In the genomic region with DNA sequence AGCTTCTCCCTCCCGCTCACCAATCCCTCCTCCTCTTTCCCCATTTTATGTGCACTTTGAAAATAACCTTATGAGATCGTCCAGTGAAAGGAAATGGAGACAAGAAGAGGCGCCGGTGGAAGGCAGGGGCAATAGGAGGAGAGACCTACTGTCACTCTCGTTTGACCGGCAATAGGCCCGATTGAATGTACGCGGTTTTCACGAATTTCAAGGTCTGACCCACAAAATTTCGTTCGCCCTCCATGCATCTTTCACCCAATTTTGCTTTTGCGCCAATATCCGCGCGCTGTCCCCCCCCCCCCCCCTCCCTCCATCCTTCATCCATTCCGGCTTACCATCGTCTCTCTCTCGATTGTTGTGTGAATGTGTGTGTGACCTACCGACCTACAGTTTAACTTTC, we compare ENCODE assay signal across 8 worm cellular contexts.
TF ChIP-seq lines count a peak whose summit lies in the region.

No protein-coding gene starts in this region.

TF ChIP-seq in whole organism, L1 larva, 84 proteins besides CTCF, POLR2A, EP300 and RAD21 (continues in another document):
- TF ChIP-seq elt-2 (tag; optimal IDR thresholded peaks at IDR 0.05; lab: Kevin White, UChicago): no peak
- no peak for TF ChIP-seq ztf-4 (tag; optimal IDR thresholded peaks at IDR 0.05; lab: Kevin White, UChicago)
- TF ChIP-seq lin-39 (tag; optimal IDR thresholded peaks at IDR 0.05; lab: Kevin White, UChicago): no peak
- TF ChIP-seq nhr-85 (tag; lab: Kevin White, UChicago): peak; percentile 29
- TF ChIP-seq dsc-1 (tag; optimal IDR thresholded peaks at IDR 0.05; lab: Kevin White, UChicago): no peak
- no peak for TF ChIP-seq pax-3 (tag; optimal IDR thresholded peaks at IDR 0.05; lab: Kevin White, UChicago)
- no peak for TF ChIP-seq alr-1 (tag; optimal IDR thresholded peaks at IDR 0.05; lab: Kevin White, UChicago; ENCODE audit: borderline replicate concordance)
- TF ChIP-seq blmp-1 (tag; optimal IDR thresholded peaks at IDR 0.05; lab: Kevin White, UChicago): peak; percentile 84
- TF ChIP-seq nhr-19 (GFP tag; conservative IDR thresholded peaks at IDR 0.05; lab: Robert Waterston, UW): no peak
- TF ChIP-seq lin-13 (GFP tag; optimal IDR thresholded peaks at IDR 0.05; lab: Kevin White, UChicago): no peak
- no peak for TF ChIP-seq sup-37 (GFP tag; optimal IDR thresholded peaks at IDR 0.05; lab: Kevin White, UChicago)

TF ChIP-seq in whole organism, L2 larva, 48 proteins besides CTCF, POLR2A, EP300 and RAD21:
- TF ChIP-seq nhr-237 (tag; optimal IDR thresholded peaks at IDR 0.05; lab: Kevin White, UChicago) (no peak), fos-1 (tag; optimal IDR thresholded peaks at IDR 0.05; lab: Kevin White, UChicago) (no peak), ceh-82 (tag; optimal IDR thresholded peaks at IDR 0.05; lab: Kevin White, UChicago) (no peak), snpc-4 (tag; optimal IDR thresholded peaks at IDR 0.05; lab: Kevin White, UChicago) (no peak), blmp-1 (tag; optimal IDR thresholded peaks at IDR 0.05; lab: Kevin White, UChicago; ENCODE audit: insufficient read depth) (peak; percentile 51)

TF ChIP-seq in whole organism, L3 larva, 47 proteins besides CTCF, POLR2A, EP300 and RAD21:
- peak; percentile 77 for TF ChIP-seq nhr-23 (tag; optimal IDR thresholded peaks at IDR 0.05; lab: Kevin White, UChicago)
- TF ChIP-seq ama-1 (optimal IDR thresholded peaks at IDR 0.05; lab: Kevin White, UChicago): no peak
- TF ChIP-seq R02D3.7 (tag; optimal IDR thresholded peaks at IDR 0.05; lab: Kevin White, UChicago): no peak
- TF ChIP-seq tbx-2 (tag; optimal IDR thresholded peaks at IDR 0.05; lab: Kevin White, UChicago): no peak
- peak; percentile 4 for TF ChIP-seq nhr-25 (tag; optimal IDR thresholded peaks at IDR 0.05; lab: Kevin White, UChicago)
- TF ChIP-seq nhr-11 (tag; optimal IDR thresholded peaks at IDR 0.05; lab: Kevin White, UChicago): no peak
- no peak for TF ChIP-seq ceh-28 (tag; optimal IDR thresholded peaks at IDR 0.05; lab: Kevin White, UChicago)
TF ChIP-seq in whole organism, L3 larva: peak in this region for 2.

TF ChIP-seq in whole organism, L4 larva, 104 proteins besides CTCF, POLR2A, EP300 and RAD21:
- TF ChIP-seq aha-1 (tag; lab: Kevin White, UChicago) (peak; percentile 2), F26F4.8 (GFP tag; conservative IDR thresholded peaks at IDR 0.05; lab: Robert Waterston, UW) (no peak), Y5F2A.4 (GFP tag; optimal IDR thresholded peaks at IDR 0.05; lab: Kevin White, UChicago) (no peak), nhr-11 (tag; optimal IDR thresholded peaks at IDR 0.05; lab: Kevin White, UChicago) (no peak), T26A8.4 (GFP tag; IDR thresholded peaks at IDR 0.05; lab: Robert Waterston, UW) (no peak), set-16 (GFP tag; IDR thresholded peaks at IDR 0.05; lab: Robert Waterston, UW) (peak; percentile 24; the same call in 1 of the 2 replicates), unc-62 (GFP tag; optimal IDR thresholded peaks at IDR 0.05 in 1 of 2; lab: Kevin White, UChicago) (peak in 1 of 2 experiments; percentile 66), unc-62 (tag; optimal IDR thresholded peaks at IDR 0.05; lab: Kevin White, UChicago) (no peak), nhr-42 (GFP tag; IDR thresholded peaks at IDR 0.05; lab: Robert Waterston, UW) (no peak), saeg-2 (GFP tag; IDR thresholded peaks at IDR 0.05; lab: Robert Waterston, UW) (no peak), fkh-10 (GFP tag; optimal IDR thresholded peaks at IDR 0.05; lab: Kevin White, UChicago) (no peak)

TF ChIP-seq in whole organism, early embryonic, 17 proteins besides CTCF, POLR2A, EP300 and RAD21:
- TF ChIP-seq tra-4 (tag; optimal IDR thresholded peaks at IDR 0.05; lab: Kevin White, UChicago): no peak
- TF ChIP-seq hmg-4 (GFP tag; optimal IDR thresholded peaks at IDR 0.05; lab: Kevin White, UChicago): peak; percentile 3
- TF ChIP-seq aly-1 (tag; optimal IDR thresholded peaks at IDR 0.05; lab: Kevin White, UChicago): no peak
- no peak for TF ChIP-seq pes-1 (GFP tag; IDR thresholded peaks at IDR 0.05; lab: Robert Waterston, UW)
- no peak for TF ChIP-seq ceh-13 (GFP tag; optimal IDR thresholded peaks at IDR 0.05; lab: Kevin White, UChicago)
TF ChIP-seq in whole organism, early embryonic: peak in this region for 1.

TF ChIP-seq in whole organism, late embryonic, 69 proteins besides CTCF, POLR2A, EP300 and RAD21:
- TF ChIP-seq dmd-4 (tag; optimal IDR thresholded peaks at IDR 0.05; lab: Kevin White, UChicago; ENCODE audit: borderline replicate concordance): no peak
- TF ChIP-seq elt-2 (tag; optimal IDR thresholded peaks at IDR 0.05; lab: Kevin White, UChicago): no peak
- TF ChIP-seq nhr-232 (tag; optimal IDR thresholded peaks at IDR 0.05; lab: Kevin White, UChicago): no peak
- no peak for TF ChIP-seq sox-2 (GFP tag; IDR thresholded peaks at IDR 0.05; lab: Robert Waterston, UW)
- TF ChIP-seq gmeb-2 (tag; optimal IDR thresholded peaks at IDR 0.05; lab: Kevin White, UChicago): peak; percentile 6
- TF ChIP-seq tbx-7 (tag; optimal IDR thresholded peaks at IDR 0.05; lab: Kevin White, UChicago): no peak
- TF ChIP-seq ceh-18 (tag; optimal IDR thresholded peaks at IDR 0.05; lab: Kevin White, UChicago): no peak
- TF ChIP-seq hlh-8 (tag; optimal IDR thresholded peaks at IDR 0.05; lab: Kevin White, UChicago): no peak
- no peak for TF ChIP-seq fkh-6 (tag; optimal IDR thresholded peaks at IDR 0.05; lab: Kevin White, UChicago)
- TF ChIP-seq K09A11.1 (tag; optimal IDR thresholded peaks at IDR 0.05; lab: Kevin White, UChicago; ENCODE audit: insufficient read depth): no peak
- TF ChIP-seq Y22D7AL.16 (tag; optimal IDR thresholded peaks at IDR 0.05; lab: Kevin White, UChicago): no peak
- no peak for TF ChIP-seq mec-3 (tag; optimal IDR thresholded peaks at IDR 0.05; lab: Kevin White, UChicago; ENCODE audit: borderline replicate concordance)
- TF ChIP-seq T23F11.4 (GFP tag; optimal IDR thresholded peaks at IDR 0.05; lab: Kevin White, UChicago): peak; percentile 12
- TF ChIP-seq che-1 (tag; optimal IDR thresholded peaks at IDR 0.05; lab: Kevin White, UChicago): no peak
- TF ChIP-seq C38D4.7 (GFP tag; optimal IDR thresholded peaks at IDR 0.05; lab: Kevin White, UChicago): no peak

TF ChIP-seq in whole organism, mixed stage, embryonic, 35 proteins besides CTCF, POLR2A, EP300 and RAD21:
- TF ChIP-seq mls-2 (tag; optimal IDR thresholded peaks at IDR 0.05; lab: Kevin White, UChicago): peak; percentile 65
- peak; percentile 22 for TF ChIP-seq ham-2 (GFP tag; optimal IDR thresholded peaks at IDR 0.05; lab: Kevin White, UChicago)
- no peak for TF ChIP-seq drap-1 (GFP tag; optimal IDR thresholded peaks at IDR 0.05; lab: Kevin White, UChicago)

TF ChIP-seq in whole organism, young adult, 124 proteins besides CTCF, POLR2A, EP300 and RAD21:
- TF ChIP-seq dox-1 (GFP tag; IDR thresholded peaks at IDR 0.05; lab: Robert Waterston, UW) (no peak), zfh-2 (GFP tag; conservative IDR thresholded peaks at IDR 0.05; lab: Robert Waterston, UW) (peak; percentile 65)
